Fruit fly (Drosophila melanogaster): ENCODE measurements around the gene CG14803.

DNA sequence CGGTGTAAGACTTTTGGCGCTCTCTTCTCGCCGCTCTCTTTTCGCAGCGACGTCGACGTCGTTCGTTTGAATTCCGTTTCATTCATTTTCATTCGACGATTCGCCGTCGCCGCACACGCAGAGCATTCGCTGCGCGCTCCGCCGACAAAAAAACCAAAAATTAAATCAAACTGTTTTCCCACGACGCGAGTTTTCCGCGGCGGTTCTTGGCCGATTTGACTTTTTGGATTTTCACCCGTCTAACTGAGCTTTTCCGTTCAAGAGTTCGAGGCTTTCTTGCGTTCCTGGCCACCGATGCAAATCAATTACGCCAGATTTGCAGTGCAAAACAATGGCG is 37.5 kb upstream of the CG14803 start:
- no peak for TF ChIP-seq CG8478 (optimal IDR thresholded peaks at IDR 0.05)
- TF ChIP-seq CTCF (optimal IDR thresholded peaks at IDR 0.05) = no peak
